Worm (Caenorhabditis elegans) whole organism, young adult: ENCODE results near the gene gcy-13.

Source experiments
- F55B11.4 ChIP-seq: sonication (generic microtip); optimal IDR thresholded peaks from 2 replicates; lab custom pipeline; 2016; ENCODE audit warnings: missing compliant biosample characterization, missing genetic modification characterization, borderline replicate concordance; ENCODE audit not compliant: insufficient read depth
- Y95B8A.8 ChIP-seq: fragments of 200-800 bp; sonication (Bioruptor generic); IDR thresholded peaks from 2 replicates; pipeline ENCODE4 v1.3.6; 2022; ENCODE audit warnings: missing genetic modification reagents, missing genetic modification characterization, missing compliant biosample characterization
- ama-1 ChIP-seq, 3 experiments: fragments of 150-350 bp in 1 of 3; sonication (generic microtip) in 2 of 3; optimal IDR thresholded peaks; 2 replicates each; lab custom pipeline; 2014 to 2018; ENCODE audit warnings: missing biosample characterization in 2 of 3, missing genetic modification characterization in 2 of 3, missing genetic modification reagents in 2 of 3
- lsy-27 ChIP-seq: sonication (generic microtip); optimal IDR thresholded peaks from 2 replicates; lab custom pipeline; 2017; ENCODE audit warnings: missing genetic modification characterization, mild to moderate bottlenecking, missing compliant biosample characterization, antibody characterized with exemption, missing genotype, borderline replicate concordance; ENCODE audit not compliant: insufficient read depth
- nhr-90 ChIP-seq: sonication (generic microtip); optimal IDR thresholded peaks from 2 replicates; lab custom pipeline; 2016; ENCODE audit warnings: missing genotype, mild to moderate bottlenecking, missing genetic modification characterization, missing compliant biosample characterization
- pha-4 ChIP-seq: fragments of 150-350 bp; sonication (generic microtip); optimal IDR thresholded peaks from 2 replicates; lab custom pipeline; 2014; ENCODE audit warnings: missing biosample characterization, missing genetic modification reagents, missing genetic modification characterization
- snpc-1.1 ChIP-seq: sonication (generic microtip); optimal IDR thresholded peaks from 2 replicates; lab custom pipeline; 2017; ENCODE audit warnings: missing genetic modification characterization, mild to moderate bottlenecking, missing compliant biosample characterization, antibody characterized with exemption, moderate library complexity, missing genotype, missing genetic modification reagents; ENCODE audit not compliant: insufficient read depth
- unc-62 ChIP-seq: fragments of 150-350 bp; optimal IDR thresholded peaks from 2 replicates; lab custom pipeline; 2014; ENCODE audit warnings: missing biosample characterization, missing genetic modification reagents, missing genetic modification characterization

DNA sequence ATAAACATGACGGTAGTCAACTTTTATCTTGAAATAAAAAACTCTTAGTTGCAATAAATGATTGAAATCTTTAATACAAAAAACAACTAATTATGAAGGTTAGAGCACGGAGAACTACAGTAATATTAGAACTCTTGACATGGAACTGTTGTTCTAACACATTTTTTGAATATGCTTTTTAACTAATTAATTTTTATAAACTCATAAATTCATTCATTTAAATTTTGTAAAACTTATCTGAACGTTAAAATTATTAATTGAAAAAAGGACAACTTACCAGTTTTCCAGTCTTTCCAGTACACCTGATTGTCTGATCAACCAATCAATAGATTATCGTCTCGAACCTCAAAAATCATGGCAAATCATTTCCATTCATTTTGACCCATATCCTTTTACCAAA lies 16.9 kb downstream of the gcy-13 start, which contains the start of gene sqt-3:
- TF ChIP-seq unc-62 (GFP tag; lab: Kevin White, UChicago) (no peak), nhr-90 (tag; lab: Kevin White, UChicago) (no peak), lsy-27 (tag; lab: Kevin White, UChicago) (no peak), Y95B8A.8 (GFP tag; lab: Robert Waterston, UW) (no peak), ama-1 (optimal IDR thresholded peaks at IDR 0.05; lab: Kevin White, UChicago) (no peak), ama-1 (GFP tag; optimal IDR thresholded peaks at IDR 0.05; lab: Kevin White, UChicago) (no peak), pha-4 (tag; lab: Kevin White, UChicago) (no peak), snpc-1.1 (tag; lab: Kevin White, UChicago) (no peak), F55B11.4 (tag; lab: Kevin White, UChicago) (no peak)
